Fruit fly (Drosophila melanogaster): ENCODE results near the gene CG2129.

The CG2129 gene

DNA sequence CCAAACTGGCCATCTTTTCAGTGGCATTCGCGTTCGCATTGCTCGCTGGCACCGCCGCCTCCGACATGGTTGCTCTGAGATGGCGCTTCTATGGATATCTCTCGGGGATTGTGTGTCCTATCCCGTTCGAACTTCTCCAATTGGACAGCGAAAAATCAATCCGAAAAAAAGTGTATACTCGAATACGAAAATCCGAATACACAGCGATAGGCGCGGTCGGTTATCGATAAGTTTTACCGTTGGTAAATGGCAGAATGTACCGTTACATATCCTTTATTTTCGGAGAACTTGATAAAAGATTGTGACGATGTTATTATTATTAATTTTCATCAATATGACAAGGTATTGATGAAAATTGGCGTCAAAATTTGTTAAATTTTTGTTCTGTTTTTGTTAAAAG, 6.4 kb downstream of the CG2129 start, which contains the start of gene Gbeta5:
Gene Gbeta5, minus strand, starts transcription at position 199 of the 400 bp plus-strand sequence.
- TF ChIP-seq CG8478 (optimal IDR thresholded peaks at IDR 0.05) (no peak), CTCF (optimal IDR thresholded peaks at IDR 0.05) (no peak)

DNA sequence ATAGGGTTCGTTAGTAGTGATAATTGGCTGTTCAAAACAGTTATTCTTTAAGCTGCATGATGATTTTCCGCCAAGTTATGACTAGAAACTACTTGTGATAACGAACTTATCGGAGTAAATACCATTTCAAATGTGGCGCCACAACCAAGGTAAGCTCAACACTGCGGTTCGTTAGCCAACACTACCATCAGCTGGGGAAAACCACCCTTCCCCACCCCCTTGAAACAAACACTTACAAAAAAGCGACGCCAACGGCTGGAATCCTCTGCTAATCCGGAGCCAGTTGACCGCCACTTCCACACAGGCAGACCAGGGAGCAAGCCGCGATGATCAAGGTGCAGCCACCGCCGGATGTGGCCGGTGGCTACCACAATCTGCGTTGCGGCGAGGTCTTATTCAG, 7.1 kb downstream of the CG2129 start, which contains the start of gene CG18262:
Gene CG18262, plus strand, starts transcription at position 231 of the 400 bp plus-strand sequence.
- TF ChIP-seq CTCF (optimal IDR thresholded peaks at IDR 0.05) (no peak), CG8478 (optimal IDR thresholded peaks at IDR 0.05) (no peak)

DNA sequence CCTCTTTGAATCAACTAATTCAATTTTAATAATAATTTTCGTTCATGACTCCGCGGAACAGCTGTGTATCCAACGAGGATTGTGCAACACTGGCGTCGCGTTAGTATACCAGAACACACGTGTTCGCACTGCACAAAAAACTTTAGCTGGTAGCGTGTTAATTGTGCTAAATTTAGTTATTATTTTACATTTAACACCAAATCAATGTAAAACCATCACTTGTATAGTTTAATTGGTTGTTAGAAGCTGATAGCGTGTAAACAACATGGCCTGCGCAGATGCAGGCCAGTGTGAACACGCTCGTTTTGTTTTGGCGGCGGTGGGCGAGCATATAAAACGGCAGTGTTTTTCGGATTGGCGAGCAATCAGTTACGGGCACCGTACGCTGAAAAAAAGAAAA, 11.7 kb downstream of the CG2129 start, which contains the start of the genes Traf6 and GIIIspla2:
Gene Traf6, minus strand, starts transcription at position 93 of the 400 bp plus-strand sequence.
Gene GIIIspla2, plus strand, starts transcription at position 335 of the 400 bp plus-strand sequence.
- TF ChIP-seq CTCF (optimal IDR thresholded peaks at IDR 0.05) (no peak), CG8478 (optimal IDR thresholded peaks at IDR 0.05) (no peak)

DNA sequence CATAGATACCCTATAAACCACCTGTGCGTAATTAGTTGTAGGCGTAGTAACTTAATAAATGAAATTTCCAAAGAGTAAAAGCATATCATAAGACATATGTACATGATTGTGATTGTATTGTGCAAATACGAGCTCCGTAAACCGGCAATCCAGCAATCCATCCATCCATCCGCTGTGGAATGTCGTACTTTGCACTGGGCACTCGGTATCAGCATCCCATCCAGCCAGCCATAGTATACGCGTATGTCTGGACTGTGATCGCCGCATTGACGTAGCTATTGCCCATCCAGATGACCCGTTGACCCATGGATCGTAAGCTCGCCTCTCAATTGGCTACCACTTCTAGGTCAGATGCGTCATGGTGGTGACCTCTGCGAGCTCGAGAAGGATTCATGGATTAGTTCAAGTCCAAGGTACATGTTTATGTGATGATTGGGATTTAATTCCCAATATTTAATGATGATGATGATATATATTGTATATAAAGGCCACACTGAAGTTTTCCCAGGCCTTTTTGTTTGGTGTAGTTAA, 13.4 kb downstream of the CG2129 start:
- TF ChIP-seq CTCF (optimal IDR thresholded peaks at IDR 0.05): no peak
- no peak for TF ChIP-seq CG8478 (optimal IDR thresholded peaks at IDR 0.05)

DNA sequence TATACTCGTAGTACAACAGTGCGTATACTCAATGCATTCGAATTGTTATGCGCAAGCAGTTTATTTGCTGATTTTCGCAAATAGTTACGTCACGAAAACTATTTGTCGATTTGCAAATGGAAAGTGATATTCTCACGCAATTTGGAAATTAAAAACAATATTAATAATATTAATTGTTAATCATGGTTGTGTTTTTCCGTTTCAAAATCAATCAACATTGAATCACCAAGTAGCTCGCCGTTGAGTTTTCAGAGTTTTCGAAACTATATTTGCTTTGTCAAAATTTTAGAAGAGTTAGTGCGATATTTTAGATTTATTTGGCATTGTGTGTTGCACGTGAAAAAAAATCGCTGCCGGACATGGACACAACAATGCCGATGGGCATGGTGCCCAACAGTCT, 14.1 kb downstream of the CG2129 start, which contains the start of gene CG15337:
Gene CG15337, plus strand, starts transcription at position 301 of the 400 bp plus-strand sequence.
- TF ChIP-seq CTCF (optimal IDR thresholded peaks at IDR 0.05) (no peak), CG8478 (optimal IDR thresholded peaks at IDR 0.05) (no peak)

- no peak for TF ChIP-seq CG8478 (optimal IDR thresholded peaks at IDR 0.05)
Measured at dm6 chrX:8162692-8163091, 17.1 kb downstream of the CG2129 start, which contains the start of gene CG10761. CG10761 (minus strand) TSS chrX:8162792.

DNA sequence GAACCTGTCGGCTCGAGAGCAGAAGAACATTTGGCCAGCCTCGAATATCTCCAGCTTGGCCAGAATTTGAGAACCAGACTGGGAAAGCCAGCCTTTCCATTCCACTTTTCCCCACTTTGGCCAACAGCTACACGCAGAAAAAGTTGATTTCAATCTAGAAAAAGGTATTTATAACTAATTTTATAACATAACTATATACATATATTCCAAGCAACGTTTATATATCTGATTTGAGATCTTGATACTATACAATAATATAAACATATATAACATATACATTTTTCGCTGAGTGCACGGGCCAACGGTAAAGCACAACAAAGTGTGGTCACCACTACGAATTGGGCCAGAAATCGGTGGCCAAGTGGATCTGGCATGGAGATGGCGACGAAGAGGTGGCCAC, 17.8 kb downstream of the CG2129 start:
- TF ChIP-seq CG8478 (optimal IDR thresholded peaks at IDR 0.05) (no peak), CTCF (optimal IDR thresholded peaks at IDR 0.05) (no peak)

- TF ChIP-seq CG8478 (optimal IDR thresholded peaks at IDR 0.05): no peak
- no peak for TF ChIP-seq CTCF (optimal IDR thresholded peaks at IDR 0.05)
Measured at dm6 chrX:8165608-8166007, 20.0 kb downstream of the CG2129 start, which contains the start of gene Or7a. Or7a (minus strand) TSS chrX:8165708.

- TF ChIP-seq CTCF (optimal IDR thresholded peaks at IDR 0.05) (no peak), CG8478 (optimal IDR thresholded peaks at IDR 0.05) (no peak)
Measured at dm6 chrX:8170166-8170565, 24.5 kb downstream of the CG2129 start, which contains the start of gene CG2278. CG2278 (minus strand) TSS chrX:8170266.

DNA sequence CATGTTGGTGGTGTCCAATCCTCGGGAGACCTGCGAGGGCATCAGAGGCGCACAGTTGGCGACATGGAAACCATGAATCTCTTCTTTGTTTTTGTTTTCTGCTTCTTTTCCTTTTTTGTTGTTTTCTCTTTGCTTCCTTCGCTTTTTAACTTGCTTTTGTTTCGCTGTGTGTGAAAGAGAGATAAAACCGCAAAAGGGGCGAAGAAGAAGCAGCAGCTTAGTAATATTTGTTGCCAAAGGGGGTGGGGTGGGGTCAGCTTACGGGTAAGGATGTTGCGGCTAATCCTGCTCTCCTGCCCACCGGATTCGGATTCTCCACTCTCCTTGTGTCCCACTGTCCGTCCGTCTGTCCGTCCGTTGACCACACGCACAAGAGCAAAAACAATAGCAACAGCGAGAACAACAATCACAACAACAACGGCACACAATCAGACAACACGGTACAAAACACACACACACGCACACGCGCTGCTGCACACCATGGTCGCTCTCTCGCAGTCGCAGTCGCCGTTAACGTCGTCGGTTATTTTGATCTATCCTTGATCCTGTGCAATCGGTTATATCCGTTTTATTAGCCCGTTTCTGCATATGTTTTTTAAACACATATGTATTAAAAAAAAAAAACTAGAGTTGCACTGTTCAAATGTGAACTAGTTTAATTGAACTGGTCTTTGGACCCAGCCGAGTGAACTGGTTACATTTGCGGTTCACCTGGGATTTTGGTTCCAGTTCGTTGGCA, 30.8 kb downstream of the CG2129 start:
- no peak for TF ChIP-seq CTCF (optimal IDR thresholded peaks at IDR 0.05)
- TF ChIP-seq CG8478 (optimal IDR thresholded peaks at IDR 0.05): no peak

- TF ChIP-seq CG8478 (optimal IDR thresholded peaks at IDR 0.05) (no peak), CTCF (optimal IDR thresholded peaks at IDR 0.05) (no peak)
Measured at dm6 chrX:8177030-8177349, 31.4 kb downstream of the CG2129 start, which contains the start of gene slpr. slpr (minus strand) TSS chrX:8177185.

- TF ChIP-seq CTCF (optimal IDR thresholded peaks at IDR 0.05): no peak
- TF ChIP-seq CG8478 (optimal IDR thresholded peaks at IDR 0.05): no peak
Measured at dm6 chrX:8177742-8178141, 32.1 kb downstream of the CG2129 start.

DNA sequence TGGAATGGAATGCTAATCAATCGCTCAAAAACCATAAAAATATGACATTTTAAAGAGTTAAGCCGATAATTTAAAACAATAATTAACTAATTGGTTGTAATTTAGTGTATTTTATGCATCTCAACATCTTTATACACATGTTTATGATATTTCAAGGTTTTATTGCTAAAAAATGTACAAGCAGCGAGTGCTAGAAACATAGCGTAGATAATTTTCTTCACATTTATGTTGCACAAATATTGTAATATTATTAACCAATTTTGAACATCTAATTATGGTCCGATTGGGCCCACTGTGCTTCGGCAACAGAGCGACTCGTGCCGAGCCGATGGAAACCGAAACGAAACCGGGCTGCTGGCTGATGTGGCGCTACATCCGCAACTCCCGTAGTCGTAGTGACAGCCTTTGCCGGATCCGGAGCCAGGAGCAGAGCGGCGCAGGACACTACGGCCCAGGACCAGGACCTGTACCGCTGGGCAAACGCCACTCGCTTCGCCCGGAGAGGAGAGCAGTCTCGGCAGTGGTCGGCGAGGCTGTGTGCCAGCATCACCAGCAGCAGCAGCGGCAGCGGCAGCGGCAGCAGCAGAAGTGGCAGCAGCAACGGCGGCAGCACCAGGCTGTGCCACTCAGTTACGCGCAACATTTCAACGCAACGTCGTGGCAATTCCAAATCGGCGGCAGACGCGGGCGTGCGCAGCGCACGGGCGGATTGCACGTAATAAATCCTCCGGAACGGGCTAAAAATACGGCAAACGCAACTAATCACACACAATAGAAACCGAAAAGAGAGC, 32.7 kb downstream of the CG2129 start, which contains the start of gene sdt:
Gene sdt, plus strand, starts transcription at position 385 of the 791 bp plus-strand sequence.
- TF ChIP-seq CTCF (optimal IDR thresholded peaks at IDR 0.05) (no peak), CG8478 (optimal IDR thresholded peaks at IDR 0.05) (no peak)

- TF ChIP-seq CG8478 (optimal IDR thresholded peaks at IDR 0.05) (no peak), CTCF (optimal IDR thresholded peaks at IDR 0.05) (no peak)
Measured at dm6 chrX:8178989-8179388, 33.4 kb downstream of the CG2129 start.

- no peak for TF ChIP-seq CTCF (optimal IDR thresholded peaks at IDR 0.05)
- TF ChIP-seq CG8478 (optimal IDR thresholded peaks at IDR 0.05): no peak
Measured at dm6 chrX:8179858-8180257, 34.2 kb downstream of the CG2129 start.
